Fruit fly (Drosophila melanogaster) whole organism, embryonic: ENCODE data around the gene CG17325.

ENCODE experiments used
- Abd-B ChIP-seq: fragments of 200-800 bp; sonication (Bioruptor generic); optimal IDR thresholded peaks from 2 replicates; lab custom pipeline; 2018; ENCODE audit warnings: missing biosample characterization, mild to moderate bottlenecking, missing genetic modification characterization, moderate library complexity
- CG10979 ChIP-seq: fragments of 200-800 bp; sonication (Bioruptor generic); optimal IDR thresholded peaks from 2 replicates; lab custom pipeline; 2018; ENCODE audit warnings: missing biosample characterization, mild to moderate bottlenecking, missing genetic modification characterization, moderate library complexity
- CG11504 ChIP-seq: fragments of 200-800 bp; sonication (Bioruptor generic); optimal IDR thresholded peaks from 3 replicates; lab custom pipeline; 2019; ENCODE audit warnings: missing biosample characterization, mild to moderate bottlenecking, missing genetic modification characterization, moderate library complexity
- CG11560 ChIP-seq: fragments of 200-800 bp; sonication (Bioruptor generic); IDR thresholded peaks from 3 replicates; pipeline ENCODE4 v1.3.6; 2022; ENCODE audit warnings: missing biosample characterization, missing genetic modification characterization
- CG13424 ChIP-seq: fragments of 200-800 bp; sonication (Bioruptor generic); optimal IDR thresholded peaks from 2 replicates; lab custom pipeline; 2019; ENCODE audit warnings: missing biosample characterization, mild to moderate bottlenecking, missing genetic modification characterization, moderate library complexity
- CG13624 ChIP-seq: fragments of 200-800 bp; sonication (Bioruptor generic); optimal IDR thresholded peaks from 2 replicates; lab custom pipeline; 2016; ENCODE audit warnings: missing biosample characterization, missing genetic modification characterization
- CG13894 ChIP-seq: fragments of 200-800 bp; sonication (Bioruptor generic); optimal IDR thresholded peaks from 3 replicates; lab custom pipeline; 2018; ENCODE audit warnings: missing biosample characterization, mild to moderate bottlenecking, missing genetic modification characterization, moderate library complexity
- CG14014 ChIP-seq: fragments of 200-800 bp; sonication (Bioruptor generic); IDR thresholded peaks from 2 replicates; pipeline ENCODE4 v1.3.6; 2022; ENCODE audit warnings: missing biosample characterization, missing genetic modification characterization
- CG1603 ChIP-seq: fragments of 200-800 bp; sonication (Bioruptor generic); optimal IDR thresholded peaks from 2 replicates; lab custom pipeline; 2019; ENCODE audit warnings: missing biosample characterization, mild to moderate bottlenecking, missing genetic modification characterization, moderate library complexity
- CG17361 ChIP-seq: fragments of 200-800 bp; sonication (Bioruptor generic); IDR thresholded peaks from 3 replicates; pipeline ENCODE4 v1.3.6; 2022; ENCODE audit warnings: missing biosample characterization, missing genetic modification characterization
- CG18619 ChIP-seq: fragments of 200-800 bp; sonication (Bioruptor generic); optimal IDR thresholded peaks from 3 replicates; lab custom pipeline; 2017; ENCODE audit warnings: missing biosample characterization, mild to moderate bottlenecking, missing genetic modification characterization
- CG2116 ChIP-seq: fragments of 200-800 bp; sonication (Bioruptor generic); optimal IDR thresholded peaks from 3 replicates; lab custom pipeline; 2018; ENCODE audit warnings: missing biosample characterization, mild to moderate bottlenecking, missing genetic modification characterization
- CG2120 ChIP-seq: fragments of 200-800 bp; sonication (Bioruptor generic); optimal IDR thresholded peaks from 3 replicates; lab custom pipeline; 2016; ENCODE audit warnings: missing biosample characterization, missing genetic modification characterization
- CG3163 ChIP-seq: fragments of 200-800 bp; sonication (Bioruptor generic); optimal IDR thresholded peaks from 3 replicates; lab custom pipeline; 2016; ENCODE audit warnings: missing biosample characterization, missing genetic modification characterization
- CG34422 ChIP-seq: fragments of 200-800 bp; sonication (Bioruptor generic); IDR thresholded peaks from 3 replicates; pipeline ENCODE4 v1.3.6; 2022; ENCODE audit warnings: missing biosample characterization, missing genetic modification characterization
- CG3726 ChIP-seq: fragments of 200-800 bp; sonication (Bioruptor generic); IDR thresholded peaks from 3 replicates; pipeline ENCODE4, ENCODE4 v1.3.6; 2022; ENCODE audit warnings: missing biosample characterization, missing genetic modification characterization
- CG4707 ChIP-seq: fragments of 200-800 bp; sonication (Bioruptor generic); optimal IDR thresholded peaks from 2 replicates; lab custom pipeline; 2018; ENCODE audit warnings: missing biosample characterization, mild to moderate bottlenecking, missing genetic modification characterization, moderate library complexity
- CG4820 ChIP-seq: fragments of 200-800 bp; sonication (Bioruptor generic); optimal IDR thresholded peaks from 3 replicates; lab custom pipeline; 2016; ENCODE audit warnings: missing biosample characterization, missing genetic modification characterization
- CG7786 ChIP-seq: fragments of 200-800 bp; sonication (Bioruptor generic); optimal IDR thresholded peaks from 2 replicates; lab custom pipeline; 2016; ENCODE audit warnings: missing biosample characterization, missing genetic modification characterization
- CG8388 ChIP-seq: fragments of 200-800 bp; sonication (Bioruptor generic); optimal IDR thresholded peaks from 2 replicates; lab custom pipeline; 2019; ENCODE audit warnings: missing biosample characterization, mild to moderate bottlenecking, missing genetic modification characterization, moderate library complexity
- CG9876 ChIP-seq: fragments of 200-800 bp; sonication (Bioruptor generic); optimal IDR thresholded peaks from 2 replicates; lab custom pipeline; 2016; ENCODE audit warnings: missing biosample characterization, missing genetic modification characterization
- CoRest ChIP-seq: fragments of 200-800 bp; sonication (Bioruptor generic); optimal IDR thresholded peaks from 3 replicates; lab custom pipeline; 2018; ENCODE audit warnings: missing biosample characterization, mild to moderate bottlenecking, missing genetic modification characterization, moderate library complexity
- Dp ChIP-seq: fragments of 200-800 bp; sonication (Bioruptor generic); optimal IDR thresholded peaks from 2 replicates; lab custom pipeline; 2018; ENCODE audit warnings: missing biosample characterization, mild to moderate bottlenecking, missing genetic modification characterization, moderate library complexity
- HLH3B ChIP-seq: fragments of 200-800 bp; sonication (Bioruptor generic); IDR thresholded peaks from 2 replicates; pipeline ENCODE4 v1.3.6; 2022; ENCODE audit warnings: missing biosample characterization, missing genetic modification characterization
- HmgD ChIP-seq: fragments of 200-800 bp; sonication (Bioruptor generic); optimal IDR thresholded peaks from 3 replicates; lab custom pipeline; 2016; ENCODE audit warnings: missing biosample characterization, missing genetic modification characterization
- MBD-R2 ChIP-seq: fragments of 200-800 bp; sonication (Bioruptor generic); IDR thresholded peaks from 2 replicates; pipeline ENCODE4 v1.3.6; 2022; ENCODE audit warnings: missing biosample characterization, missing genetic modification characterization
- Opbp ChIP-seq: fragments of 200-800 bp; sonication (Bioruptor generic); IDR thresholded peaks from 3 replicates; pipeline ENCODE4 v1.3.6; 2022; ENCODE audit warnings: missing biosample characterization, missing genetic modification characterization; ENCODE audit not compliant: partially characterized antibody
- Rfx ChIP-seq: fragments of 200-800 bp; sonication (Bioruptor generic); IDR thresholded peaks from 2 replicates; pipeline ENCODE4 v1.3.6; 2022; ENCODE audit warnings: missing biosample characterization, missing genetic modification characterization
- Sin3A ChIP-seq: fragments of >200 bp; optimal IDR thresholded peaks from 2 replicates; lab custom pipeline; 2018
- Six4 ChIP-seq: fragments of 200-800 bp; sonication (Bioruptor generic); optimal IDR thresholded peaks from 2 replicates; lab custom pipeline; 2016; ENCODE audit warnings: missing biosample characterization, missing genetic modification characterization
- Stat92E ChIP-seq, 3 experiments: fragments of >200 bp in 2 of 3; fragments of 200-800 bp in 1 of 3; sonication (Bioruptor generic) in 1 of 3; optimal IDR thresholded peaks; 2 replicates each; lab custom pipeline; 2017 to 2019; ENCODE audit warnings: missing biosample characterization in 3 of 3, missing genetic modification characterization in 3 of 3, mild to moderate bottlenecking in 1 of 3, moderate library complexity in 1 of 3
- Taf1 ChIP-seq: fragments of 200-800 bp; sonication (Bioruptor generic); IDR thresholded peaks from 2 replicates; pipeline ENCODE4 v1.3.6; 2022; ENCODE audit warnings: missing biosample characterization, missing genetic modification characterization
- Xbp1 ChIP-seq: fragments of 200-800 bp; sonication (Bioruptor generic); optimal IDR thresholded peaks from 3 replicates; lab custom pipeline; 2016; ENCODE audit warnings: missing biosample characterization, mild to moderate bottlenecking, missing genetic modification characterization
- YL-1 ChIP-seq: fragments of 200-800 bp; sonication (Bioruptor generic); optimal IDR thresholded peaks from 3 replicates; lab custom pipeline; 2017; ENCODE audit warnings: missing biosample characterization, mild to moderate bottlenecking, missing genetic modification characterization
- abd-A ChIP-seq: fragments of 200-800 bp; sonication (Bioruptor generic); optimal IDR thresholded peaks from 3 replicates; lab custom pipeline; 2019; ENCODE audit warnings: missing biosample characterization, mild to moderate bottlenecking, missing genetic modification characterization, moderate library complexity
- amos ChIP-seq: fragments of 200-800 bp; sonication (Bioruptor generic); IDR thresholded peaks from 2 replicates; pipeline ENCODE4 v1.3.6; 2022; ENCODE audit warnings: missing biosample characterization, missing genetic modification characterization; ENCODE audit not compliant: partially characterized antibody
- chif ChIP-seq, 2 experiments: fragments of 200-800 bp; sonication (Bioruptor generic); optimal IDR thresholded peaks; 3 replicates each; lab custom pipeline; 2016; ENCODE audit warnings: missing biosample characterization in 2 of 2, missing genetic modification characterization in 2 of 2
- crol ChIP-seq: fragments of 200-800 bp; sonication (Bioruptor generic); IDR thresholded peaks from 2 replicates; pipeline ENCODE4 v1.3.6; 2022; ENCODE audit warnings: missing biosample characterization, missing genetic modification characterization
- fd64A ChIP-seq: fragments of 200-800 bp; sonication (Bioruptor generic); optimal IDR thresholded peaks from 3 replicates; lab custom pipeline; 2018; ENCODE audit warnings: missing biosample characterization, mild to moderate bottlenecking, missing genetic modification characterization
- her ChIP-seq: fragments of 200-800 bp; sonication (Bioruptor generic); optimal IDR thresholded peaks from 2 replicates; lab custom pipeline; 2016; ENCODE audit warnings: missing biosample characterization, missing genetic modification characterization
- kah ChIP-seq: fragments of 200-800 bp; sonication (Bioruptor generic); optimal IDR thresholded peaks from 2 replicates; lab custom pipeline; 2018; ENCODE audit warnings: missing biosample characterization, mild to moderate bottlenecking, missing genetic modification characterization
- lola ChIP-seq, 3 experiments: fragments of >200 bp in 2 of 3; fragments of 200-800 bp in 1 of 3; sonication (Bioruptor generic) in 1 of 3; optimal IDR thresholded peaks; 2 replicates each; lab custom pipeline; 2017 to 2019; ENCODE audit warnings: missing biosample characterization in 3 of 3, missing genetic modification characterization in 3 of 3, mild to moderate bottlenecking in 1 of 3, moderate library complexity in 1 of 3
- phol ChIP-seq: fragments of 200-800 bp; sonication (Bioruptor generic); optimal IDR thresholded peaks from 3 replicates; lab custom pipeline; 2018; ENCODE audit warnings: missing biosample characterization, mild to moderate bottlenecking, missing genetic modification characterization, moderate library complexity
- pros ChIP-seq: fragments of 200-800 bp; sonication (Bioruptor generic); optimal IDR thresholded peaks from 3 replicates; lab custom pipeline; 2019; ENCODE audit warnings: missing biosample characterization, mild to moderate bottlenecking, missing genetic modification characterization, moderate library complexity
- row ChIP-seq: fragments of 200-800 bp; sonication (Bioruptor generic); IDR thresholded peaks from 3 replicates; pipeline ENCODE4 v1.3.6; 2022; ENCODE audit warnings: missing biosample characterization, missing genetic modification characterization
- ttk ChIP-seq: fragments of 200-800 bp; sonication (Bioruptor generic); IDR thresholded peaks from 2 replicates; pipeline ENCODE4 v2.1.2; 2022; ENCODE audit warnings: missing biosample characterization, missing genetic modification characterization
- vvl ChIP-seq: fragments of 200-800 bp; sonication (Bioruptor generic); IDR thresholded peaks from 2 replicates; pipeline ENCODE4 v1.3.6; 2022; ENCODE audit warnings: missing biosample characterization, missing genetic modification characterization
- zen ChIP-seq: fragments of 200-800 bp; sonication (Bioruptor generic); optimal IDR thresholded peaks from 3 replicates; lab custom pipeline; 2018; ENCODE audit warnings: missing biosample characterization, mild to moderate bottlenecking, missing genetic modification characterization, moderate library complexity

The CG17325 gene

dm6 chr2L:18858661-18859532 lies 46.4 kb downstream of the CG17325 start, which contains the start of the genes CG10602 and mRpL13 (continued):
- no peak for TF ChIP-seq CG10979 (tag; lab: Kevin White, UChicago)
- TF ChIP-seq zen (tag; lab: Kevin White, UChicago), result peak; percentile 84
- TF ChIP-seq CG11504 (tag; lab: Kevin White, UChicago), result peak; percentile 61
- no peak for TF ChIP-seq fd64A
- TF ChIP-seq MBD-R2 (GFP tag; lab: Robert Waterston, UW), result peak; percentile 81
- no peak for TF ChIP-seq abd-A
- TF ChIP-seq pros (GFP tag; lab: Kevin White, UChicago), result no peak
- TF ChIP-seq CG3726 (GFP tag; lab: Robert Waterston, UW), result no peak
- TF ChIP-seq CG4820 (GFP tag; lab: Kevin White, UChicago), result no peak
- TF ChIP-seq CG2120, result peak; percentile 46
- TF ChIP-seq row (GFP tag; lab: Robert Waterston, UW), result peak; percentile 36; the same call in 1 of the 3 replicates
- TF ChIP-seq HLH3B (GFP tag; lab: Robert Waterston, UW), result no peak
- TF ChIP-seq lola (GFP tag; optimal IDR thresholded peaks at IDR 0.05; lab: Kevin White, UChicago), result peak in 1 of 3 experiments; percentile 13
- peak; percentile 49; the same call in 2 of the 3 replicates for TF ChIP-seq CG11560
- peak; percentile 58 for TF ChIP-seq CG13894 (tag; lab: Kevin White, UChicago)
- no peak for TF ChIP-seq Taf1 (GFP tag; lab: Robert Waterston, UW)
- no peak for TF ChIP-seq kah (GFP tag; lab: Kevin White, UChicago)
- TF ChIP-seq chif (GFP tag; optimal IDR thresholded peaks at IDR 0.05; lab: Kevin White, UChicago), result peak in 1 of 2 experiments; percentile 51
- TF ChIP-seq crol, result no peak
- no peak for TF ChIP-seq ttk (GFP tag; lab: Robert Waterston, UW)
- TF ChIP-seq vvl (GFP tag; lab: Robert Waterston, UW), result peak; percentile 49
- TF ChIP-seq CG9876 (GFP tag; lab: Kevin White, UChicago), result peak; percentile 37
- peak; percentile 9 for TF ChIP-seq CG7786 (GFP tag; lab: Kevin White, UChicago)
- no peak for TF ChIP-seq CG8388
- peak; percentile 91 for TF ChIP-seq HmgD (GFP tag; lab: Kevin White, UChicago)
- peak; percentile 45 for TF ChIP-seq CG13624
- TF ChIP-seq Xbp1 (GFP tag; lab: Kevin White, UChicago), result peak; percentile 24
- TF ChIP-seq CG3163, result peak; percentile 49
- peak; percentile 63 for TF ChIP-seq phol
- peak; percentile 52; the same call in 2 of the 3 replicates for TF ChIP-seq CG17361 (GFP tag; lab: Robert Waterston, UW)
- peak; percentile 1 for TF ChIP-seq Six4
- peak in 1 of 3 experiments; percentile 69 for TF ChIP-seq Stat92E (GFP tag; optimal IDR thresholded peaks at IDR 0.05; lab: Kevin White, UChicago)
- TF ChIP-seq amos (GFP tag; lab: Robert Waterston, UW), result peak; percentile 25; the same call in 1 of the 2 replicates
- TF ChIP-seq Abd-B (GFP tag; lab: Kevin White, UChicago), result peak; percentile 82
- peak; percentile 36 for TF ChIP-seq CG2116 (GFP tag; lab: Kevin White, UChicago)
- no peak for TF ChIP-seq CG4707 (GFP tag; lab: Kevin White, UChicago)
- peak; percentile 66 for TF ChIP-seq Dp (GFP tag; lab: Kevin White, UChicago)
- peak; percentile 27 for TF ChIP-seq her
- no peak for TF ChIP-seq CG14014 (GFP tag; lab: Robert Waterston, UW)
- peak; percentile 37; the same call in 1 of the 2 replicates for TF ChIP-seq Rfx (GFP tag; lab: Robert Waterston, UW)
- TF ChIP-seq CoRest, result peak; percentile 54
- peak; percentile 43; the same call in 1 of the 3 replicates for TF ChIP-seq Opbp (GFP tag; lab: Robert Waterston, UW)
- peak; percentile 18 for TF ChIP-seq CG13424
- TF ChIP-seq CG34422 (GFP tag; lab: Robert Waterston, UW), result peak; percentile 61; the same call in 2 of the 3 replicates
- TF ChIP-seq CG18619, result no peak
- TF ChIP-seq YL-1 (GFP tag; lab: Kevin White, UChicago), result peak; percentile 28
- TF ChIP-seq Sin3A (lab: Kevin White, UChicago), result peak; percentile 4
- peak; percentile 81 for TF ChIP-seq CG1603 (tag; lab: Kevin White, UChicago)
